Fruit fly (Drosophila melanogaster) whole organism, embryonic: ENCODE results near the gene nxf2.

Source experiments
- Atf3 ChIP-seq: fragments of 200-800 bp; sonication (Bioruptor generic); optimal IDR thresholded peaks from 3 replicates; lab custom pipeline; 2016; ENCODE audit warnings: missing biosample characterization, missing genetic modification characterization
- Awh ChIP-seq: fragments of 200-800 bp; sonication (Bioruptor generic); IDR thresholded peaks from 2 replicates; pipeline ENCODE4, ENCODE4 v1.3.6; 2022; ENCODE audit warnings: missing biosample characterization, missing genetic modification characterization
- BtbVII ChIP-seq: fragments of 200-800 bp; sonication (Bioruptor generic); optimal IDR thresholded peaks from 3 replicates; lab custom pipeline; 2017; ENCODE audit warnings: missing biosample characterization, mild to moderate bottlenecking, missing genetic modification characterization
- CG10431 ChIP-seq: fragments of 200-800 bp; sonication (Bioruptor generic); optimal IDR thresholded peaks from 3 replicates; lab custom pipeline; 2018; ENCODE audit warnings: missing biosample characterization, mild to moderate bottlenecking, missing genetic modification characterization
- CG10543 ChIP-seq: fragments of 200-800 bp; sonication (Bioruptor generic); optimal IDR thresholded peaks from 3 replicates; lab custom pipeline; 2017; ENCODE audit warnings: missing biosample characterization, mild to moderate bottlenecking, missing genetic modification characterization, moderate library complexity
- CG11723 ChIP-seq: fragments of 200-800 bp; sonication (Bioruptor generic); optimal IDR thresholded peaks from 2 replicates; lab custom pipeline; 2017; ENCODE audit warnings: missing biosample characterization, mild to moderate bottlenecking, missing genetic modification characterization
- CG12391 ChIP-seq: fragments of 200-800 bp; sonication (Bioruptor generic); optimal IDR thresholded peaks from 3 replicates; lab custom pipeline; 2018; ENCODE audit warnings: missing biosample characterization, mild to moderate bottlenecking, missing genetic modification characterization, moderate library complexity
- CG15514 ChIP-seq: fragments of 200-800 bp; sonication (Bioruptor generic); optimal IDR thresholded peaks from 3 replicates; lab custom pipeline; 2017; ENCODE audit warnings: missing biosample characterization, missing genetic modification characterization, mild to moderate bottlenecking, moderate library complexity, missing genetic modification reagents
- CG1603 ChIP-seq: fragments of 200-800 bp; sonication (Bioruptor generic); optimal IDR thresholded peaks from 2 replicates; lab custom pipeline; 2019; ENCODE audit warnings: missing biosample characterization, mild to moderate bottlenecking, missing genetic modification characterization, moderate library complexity
- CG2129 ChIP-seq: fragments of 200-800 bp; sonication (Bioruptor generic); IDR thresholded peaks from 2 replicates; pipeline ENCODE4 v1.3.6; 2022; ENCODE audit warnings: missing biosample characterization, missing genetic modification characterization; ENCODE audit not compliant: partially characterized antibody
- CG3838 ChIP-seq: fragments of 200-800 bp; sonication (Bioruptor generic); optimal IDR thresholded peaks from 3 replicates; lab custom pipeline; 2016; ENCODE audit warnings: missing biosample characterization, missing genetic modification characterization
- CG5245 ChIP-seq: fragments of 200-800 bp; sonication (Bioruptor generic); optimal IDR thresholded peaks from 3 replicates; lab custom pipeline; 2016; ENCODE audit warnings: missing biosample characterization, missing genetic modification characterization
- CG6254 ChIP-seq: fragments of 200-800 bp; sonication (Bioruptor generic); optimal IDR thresholded peaks from 3 replicates; lab custom pipeline; 2017; ENCODE audit warnings: mild to moderate bottlenecking, missing biosample characterization, missing genetic modification reagents, missing genetic modification characterization
- CG6689 ChIP-seq: fragments of 200-800 bp; sonication (Bioruptor generic); IDR thresholded peaks from 2 replicates; pipeline ENCODE4 v1.3.6; 2022; ENCODE audit warnings: missing biosample characterization, missing genetic modification characterization
- CG6791 ChIP-seq: fragments of 200-800 bp; sonication (Bioruptor generic); IDR thresholded peaks from 3 replicates; pipeline ENCODE4 v1.3.6; 2022; ENCODE audit warnings: missing biosample characterization, missing genetic modification characterization; ENCODE audit not compliant: partially characterized antibody
- CG6854 ChIP-seq: fragments of 200-800 bp; sonication (Bioruptor generic); optimal IDR thresholded peaks from 3 replicates; lab custom pipeline; 2017; ENCODE audit warnings: missing biosample characterization, mild to moderate bottlenecking, missing genetic modification characterization
- CG7372 ChIP-seq: fragments of 200-800 bp; sonication (Bioruptor generic); IDR thresholded peaks from 2 replicates; pipeline ENCODE4 v1.3.6; 2022; ENCODE audit warnings: missing biosample characterization, missing genetic modification characterization
- CG7556 ChIP-seq: fragments of 200-800 bp; sonication (Bioruptor generic); optimal IDR thresholded peaks from 2 replicates; lab custom pipeline; 2017; ENCODE audit warnings: missing biosample characterization, mild to moderate bottlenecking, missing genetic modification characterization
- CG7745 ChIP-seq: fragments of 200-800 bp; sonication (Bioruptor generic); optimal IDR thresholded peaks from 2 replicates; lab custom pipeline; 2018; ENCODE audit warnings: missing biosample characterization, mild to moderate bottlenecking, missing genetic modification characterization, moderate library complexity
- CG7987 ChIP-seq: fragments of 200-800 bp; sonication (Bioruptor generic); optimal IDR thresholded peaks from 2 replicates; lab custom pipeline; 2018; ENCODE audit warnings: missing biosample characterization, mild to moderate bottlenecking, missing genetic modification characterization, moderate library complexity
- CG8290 ChIP-seq, 3 experiments: fragments of 200-800 bp; sonication (Bioruptor generic); optimal IDR thresholded peaks; 2 replicates each; lab custom pipeline; 2016 to 2019; ENCODE audit warnings: missing biosample characterization in 3 of 3, missing genetic modification characterization in 3 of 3, mild to moderate bottlenecking in 2 of 3, moderate library complexity in 1 of 3
- CG9215 ChIP-seq: fragments of 200-800 bp; sonication (Bioruptor generic); IDR thresholded peaks from 2 replicates; pipeline ENCODE4 v1.3.6; 2022; ENCODE audit warnings: missing biosample characterization, missing genetic modification characterization
- Camta ChIP-seq: fragments of 200-800 bp; sonication (Bioruptor generic); optimal IDR thresholded peaks from 2 replicates; lab custom pipeline; 2016; ENCODE audit warnings: missing biosample characterization, missing genetic modification characterization
- CoRest ChIP-seq: fragments of 200-800 bp; sonication (Bioruptor generic); optimal IDR thresholded peaks from 3 replicates; lab custom pipeline; 2018; ENCODE audit warnings: missing biosample characterization, mild to moderate bottlenecking, missing genetic modification characterization, moderate library complexity
- D19B ChIP-seq: fragments of 200-800 bp; sonication (Bioruptor generic); optimal IDR thresholded peaks from 2 replicates; lab custom pipeline; 2017; ENCODE audit warnings: missing biosample characterization, mild to moderate bottlenecking, missing genetic modification characterization
- Drgx ChIP-seq: fragments of 200-800 bp; sonication (Bioruptor generic); IDR thresholded peaks from 2 replicates; pipeline ENCODE4 v1.3.6; 2022; ENCODE audit warnings: missing biosample characterization, missing genetic modification characterization
- ERR ChIP-seq: fragments of 200-800 bp; sonication (Bioruptor generic); optimal IDR thresholded peaks from 2 replicates; lab custom pipeline; 2016; ENCODE audit warnings: missing biosample characterization, missing genetic modification characterization
- Gsc ChIP-seq: fragments of 200-800 bp; sonication (Bioruptor generic); IDR thresholded peaks from 2 replicates; pipeline ENCODE4 v1.3.6; 2022; ENCODE audit warnings: missing biosample characterization, missing genetic modification characterization
- HmgZ ChIP-seq: fragments of 200-800 bp; sonication (Bioruptor generic); optimal IDR thresholded peaks from 2 replicates; lab custom pipeline; 2018; ENCODE audit warnings: missing biosample characterization, mild to moderate bottlenecking, missing genetic modification characterization
- Meics ChIP-seq: fragments of 200-800 bp; sonication (Bioruptor generic); optimal IDR thresholded peaks from 2 replicates; lab custom pipeline; 2017; ENCODE audit warnings: missing biosample characterization, mild to moderate bottlenecking, missing genetic modification characterization
- NFAT ChIP-seq: fragments of 200-800 bp; sonication (Bioruptor generic); IDR thresholded peaks from 2 replicates; pipeline ENCODE4 v1.3.6; 2022; ENCODE audit warnings: missing biosample characterization, missing genetic modification characterization
- Nf-YB ChIP-seq: fragments of 200-800 bp; sonication (Bioruptor generic); optimal IDR thresholded peaks from 3 replicates; lab custom pipeline; 2019; ENCODE audit warnings: missing biosample characterization, mild to moderate bottlenecking, missing genetic modification characterization, moderate library complexity
- Nf-YC ChIP-seq: fragments of 200-800 bp; optimal IDR thresholded peaks from 3 replicates; lab custom pipeline; 2019; ENCODE audit warnings: missing biosample characterization, mild to moderate bottlenecking, missing genetic modification characterization, moderate library complexity
- Rx ChIP-seq: fragments of 200-800 bp; sonication (Bioruptor generic); IDR thresholded peaks from 2 replicates; pipeline ENCODE4 v1.3.6; 2022; ENCODE audit warnings: missing biosample characterization, missing genetic modification characterization
- YL-1 ChIP-seq: fragments of 200-800 bp; sonication (Bioruptor generic); optimal IDR thresholded peaks from 3 replicates; lab custom pipeline; 2017; ENCODE audit warnings: missing biosample characterization, mild to moderate bottlenecking, missing genetic modification characterization
- bowl ChIP-seq: fragments of 200-800 bp; sonication (Bioruptor generic); IDR thresholded peaks from 2 replicates; pipeline ENCODE4 v1.3.6; 2022; ENCODE audit warnings: missing biosample characterization, missing genetic modification characterization
- chif ChIP-seq, 2 experiments: fragments of 200-800 bp; sonication (Bioruptor generic); optimal IDR thresholded peaks; 3 replicates each; lab custom pipeline; 2016; ENCODE audit warnings: missing biosample characterization in 2 of 2, missing genetic modification characterization in 2 of 2
- croc ChIP-seq: fragments of 200-800 bp; sonication (Bioruptor generic); conservative IDR thresholded peaks from 3 replicates; pipeline ENCODE4 v1.3.6; 2022; ENCODE audit warnings: missing biosample characterization, missing genetic modification characterization
- ems ChIP-seq: fragments of 200-800 bp; sonication (Bioruptor generic); optimal IDR thresholded peaks from 3 replicates; lab custom pipeline; 2016; ENCODE audit warnings: missing biosample characterization, missing genetic modification characterization
- ewg ChIP-seq: fragments of 200-800 bp; sonication (Bioruptor generic); optimal IDR thresholded peaks from 3 replicates; lab custom pipeline; 2017; ENCODE audit warnings: mild to moderate bottlenecking, missing biosample characterization, missing genetic modification reagents, missing genetic modification characterization
- ham ChIP-seq: fragments of 200-800 bp; sonication (Bioruptor generic); IDR thresholded peaks from 2 replicates; pipeline ENCODE4 v1.3.6; 2022; ENCODE audit warnings: missing biosample characterization, missing genetic modification characterization
- kah ChIP-seq: fragments of 200-800 bp; sonication (Bioruptor generic); optimal IDR thresholded peaks from 2 replicates; lab custom pipeline; 2018; ENCODE audit warnings: missing biosample characterization, mild to moderate bottlenecking, missing genetic modification characterization
- oc ChIP-seq: fragments of 200-800 bp; sonication (Bioruptor generic); optimal IDR thresholded peaks from 2 replicates; lab custom pipeline; 2018; ENCODE audit warnings: missing biosample characterization, mild to moderate bottlenecking, missing genetic modification characterization, moderate library complexity
- org-1 ChIP-seq: fragments of 200-800 bp; sonication (Bioruptor generic); optimal IDR thresholded peaks from 2 replicates; lab custom pipeline; 2017; ENCODE audit warnings: missing biosample characterization, missing genetic modification characterization
- pan ChIP-seq, 4 experiments: fragments of >200 bp in 3 of 4; fragments of 200-800 bp in 1 of 4; sonication (Bioruptor generic) in 1 of 4; optimal IDR thresholded peaks in 3 of 4; IDR thresholded peaks in 1 of 4; 2 replicates each; pipeline versions ENCODE4 v1.3.6 to Lab custom; 2017 to 2022; ENCODE audit warnings: missing biosample characterization in 2 of 4, missing genetic modification characterization in 2 of 4, mixed read lengths in 1 of 4
- pita ChIP-seq: fragments of 200-800 bp; sonication (Bioruptor generic); optimal IDR thresholded peaks from 2 replicates; lab custom pipeline; 2017; ENCODE audit warnings: missing biosample characterization, mild to moderate bottlenecking, missing genetic modification characterization
- psq ChIP-seq: fragments of 200-800 bp; sonication (Bioruptor generic); optimal IDR thresholded peaks from 2 replicates; lab custom pipeline; 2017; ENCODE audit warnings: missing biosample characterization, missing genetic modification characterization
- salm ChIP-seq: fragments of 200-800 bp; sonication (Bioruptor generic); optimal IDR thresholded peaks from 2 replicates; lab custom pipeline; 2018; ENCODE audit warnings: missing biosample characterization, mild to moderate bottlenecking, missing genetic modification characterization
- shn ChIP-seq: fragments of 200-800 bp; sonication (Bioruptor generic); optimal IDR thresholded peaks from 3 replicates; lab custom pipeline; 2016; ENCODE audit warnings: missing biosample characterization, missing genetic modification characterization
- tx ChIP-seq: fragments of 200-800 bp; sonication (Bioruptor generic); optimal IDR thresholded peaks from 2 replicates; lab custom pipeline; 2016; ENCODE audit warnings: missing biosample characterization, missing genetic modification characterization

nxf2 gene

DNA sequence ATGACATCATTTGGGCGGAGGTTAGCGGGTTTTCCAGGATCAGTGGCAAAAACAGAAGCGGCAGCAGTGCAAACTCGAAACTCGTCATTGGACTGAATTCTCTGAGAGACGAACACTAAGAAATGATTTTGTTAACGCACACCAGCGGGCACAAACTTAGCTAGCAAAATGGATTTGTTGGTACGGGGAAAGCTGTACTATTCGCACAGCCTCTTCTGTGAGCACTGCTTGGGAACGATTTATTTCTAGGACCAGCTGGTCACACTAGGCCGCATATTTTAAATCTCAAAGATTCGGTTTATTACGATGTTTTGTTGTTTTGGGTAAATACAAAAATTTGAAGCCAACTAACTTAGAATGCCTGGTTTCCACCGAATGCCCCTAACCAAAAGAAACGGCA, 29.0 kb upstream of the nxf2 start, which contains the start of gene CG4098 (continued):
- peak; percentile 43; the same call in 1 of the 2 replicates for TF ChIP-seq CG7372 (GFP tag; lab: Robert Waterston, UW)
- no peak for TF ChIP-seq tx
- TF ChIP-seq Meics (GFP tag; lab: Kevin White, UChicago), result peak; percentile 69
- peak; percentile 14 for TF ChIP-seq Nf-YC (tag; lab: Kevin White, UChicago)
- TF ChIP-seq Atf3 (GFP tag; lab: Kevin White, UChicago), result peak; percentile 36
- TF ChIP-seq Awh (GFP tag; lab: Robert Waterston, UW), result peak; percentile 39; the same call in 1 of the 2 replicates
- TF ChIP-seq ewg (GFP tag; lab: Kevin White, UChicago), result no peak
- peak; percentile 22 to 41 for TF ChIP-seq chif (GFP tag; optimal IDR thresholded peaks at IDR 0.05; lab: Kevin White, UChicago)
- TF ChIP-seq Rx, result 0 out of 2 replicates have a peak, but pooled peaks have one; percentile 32
- peak; percentile 47; the same call in 1 of the 2 replicates for TF ChIP-seq CG9215 (GFP tag; lab: Robert Waterston, UW)
- peak; percentile 6 for TF ChIP-seq CG7556 (GFP tag; lab: Kevin White, UChicago)
- TF ChIP-seq Gsc (GFP tag; lab: Robert Waterston, UW), result no peak
- TF ChIP-seq pan (optimal IDR thresholded peaks at IDR 0.05; lab: Kevin White, UChicago), result no peak
- TF ChIP-seq pan (GFP tag; optimal IDR thresholded peaks at IDR 0.05 in 1 of 2, IDR thresholded peaks at IDR 0.05 in 1 of 2), result peak in 1 of 2 experiments; percentile 71
- TF ChIP-seq ERR (GFP tag; lab: Kevin White, UChicago), result peak; percentile 39
- no peak for TF ChIP-seq CG7745 (tag; lab: Kevin White, UChicago)
- TF ChIP-seq org-1, result no peak
- TF ChIP-seq YL-1, result peak; percentile 37
- TF ChIP-seq psq, result no peak
- TF ChIP-seq shn (GFP tag; lab: Kevin White, UChicago), result peak; percentile 53
- TF ChIP-seq CG6689 (GFP tag; lab: Robert Waterston, UW), result peak; percentile 47; the same call in 1 of the 2 replicates
- no peak for TF ChIP-seq CG10431 (GFP tag; lab: Kevin White, UChicago)
- TF ChIP-seq CG2129, result no peak
- TF ChIP-seq D19B (GFP tag; lab: Kevin White, UChicago), result no peak
- TF ChIP-seq ham (GFP tag; lab: Robert Waterston, UW), result no peak
- no peak for TF ChIP-seq CG3838 (GFP tag; lab: Kevin White, UChicago)
- TF ChIP-seq Drgx (GFP tag; lab: Robert Waterston, UW), result peak; percentile 81
- no peak for TF ChIP-seq pita
- TF ChIP-seq CG12391 (tag; lab: Kevin White, UChicago), result peak; percentile 53
- no peak for TF ChIP-seq bowl (GFP tag; lab: Robert Waterston, UW)
- TF ChIP-seq HmgZ (tag; lab: Kevin White, UChicago), result peak; percentile 79
- no peak for TF ChIP-seq BtbVII
- peak; percentile 75 for TF ChIP-seq CG1603 (tag; lab: Kevin White, UChicago)
- no peak for TF ChIP-seq CG8290 (GFP tag; optimal IDR thresholded peaks at IDR 0.05; lab: Kevin White, UChicago)
- peak in 1 of 2 experiments; percentile 95 for TF ChIP-seq CG8290 (tag; optimal IDR thresholded peaks at IDR 0.05; lab: Kevin White, UChicago)
- peak; percentile 47 for TF ChIP-seq CG5245
- no peak for TF ChIP-seq salm (tag; lab: Kevin White, UChicago)
- peak; percentile 58 for TF ChIP-seq ems (GFP tag; lab: Kevin White, UChicago)
- no peak for TF ChIP-seq oc (tag; lab: Kevin White, UChicago)
- peak; percentile 48 for TF ChIP-seq Camta (GFP tag; lab: Kevin White, UChicago)
- TF ChIP-seq CoRest, result peak; percentile 38
- peak; percentile 29 for TF ChIP-seq CG7987 (GFP tag; lab: Kevin White, UChicago)
- peak; percentile 67 for TF ChIP-seq CG15514
- TF ChIP-seq CG6854, result no peak
- peak; percentile 78 for TF ChIP-seq NFAT
- TF ChIP-seq CG6791 (GFP tag; lab: Robert Waterston, UW), result no peak
- TF ChIP-seq CG11723 (GFP tag; lab: Kevin White, UChicago), result no peak
- TF ChIP-seq croc (GFP tag; lab: Robert Waterston, UW), result no peak
- peak; percentile 27 for TF ChIP-seq CG10543
- TF ChIP-seq kah (GFP tag; lab: Kevin White, UChicago), result no peak
- no peak for TF ChIP-seq CG6254 (GFP tag; lab: Kevin White, UChicago)
- TF ChIP-seq Nf-YB (GFP tag; lab: Kevin White, UChicago), result no peak
